Worm (Caenorhabditis elegans) whole organism, L3 larva: ENCODE results near the gene D1014.4.

ENCODE experiments used
- R02D3.7 ChIP-seq: fragments of 150-350 bp; optimal IDR thresholded peaks from 2 replicates; lab custom pipeline; 2014; ENCODE audit warnings: missing biosample characterization, missing genetic modification characterization
- aly-2 ChIP-seq: fragments of 150-350 bp; optimal IDR thresholded peaks from 2 replicates; lab custom pipeline; 2014; ENCODE audit warnings: missing biosample characterization, missing genetic modification characterization
- ama-1 ChIP-seq: fragments of 150-350 bp; optimal IDR thresholded peaks from 2 replicates; lab custom pipeline; 2018
- ceh-28 ChIP-seq: fragments of 150-350 bp; optimal IDR thresholded peaks from 2 replicates; lab custom pipeline; 2014; ENCODE audit warnings: missing biosample characterization, missing genetic modification reagents, missing genetic modification characterization
- ceh-82 ChIP-seq: fragments of 150-350 bp; optimal IDR thresholded peaks from 2 replicates; lab custom pipeline; 2014; ENCODE audit warnings: missing biosample characterization, missing genetic modification characterization
- ceh-9 ChIP-seq: sonication (generic microtip); optimal IDR thresholded peaks from 2 replicates; lab custom pipeline; 2018; ENCODE audit warnings: missing biosample characterization, missing genetic modification characterization
- daf-12 ChIP-seq: fragments of 150-350 bp; optimal IDR thresholded peaks from 2 replicates; lab custom pipeline; 2014; ENCODE audit warnings: missing biosample characterization, missing genetic modification reagents, missing genetic modification characterization
- egl-27 ChIP-seq: sonication (generic microtip); optimal IDR thresholded peaks from 4 replicates; lab custom pipeline; 2017; ENCODE audit warnings: missing biosample characterization, missing genetic modification reagents, missing genetic modification characterization
- elt-1 ChIP-seq: fragments of 150-350 bp; optimal IDR thresholded peaks from 2 replicates; lab custom pipeline; 2014; ENCODE audit warnings: missing biosample characterization, missing genetic modification characterization
- elt-2 ChIP-seq: sonication (generic microtip); optimal IDR thresholded peaks from 2 replicates; lab custom pipeline; 2016; ENCODE audit warnings: missing genetic modification reagents, mild to moderate bottlenecking, missing genetic modification characterization, missing compliant biosample characterization
- elt-3 ChIP-seq, 3 experiments: fragments of 150-350 bp in 1 of 3; sonication (generic microtip) in 2 of 3; optimal IDR thresholded peaks; 2 replicates in 2 of 3; 4 replicates in 1 of 3; lab custom pipeline; 2014 to 2017; ENCODE audit warnings: missing biosample characterization in 3 of 3, missing genetic modification characterization in 3 of 3
- eor-1 ChIP-seq, 2 experiments: fragments of 150-350 bp; optimal IDR thresholded peaks; 2 replicates each; lab custom pipeline; 2014 to 2018; ENCODE audit warnings: missing biosample characterization in 2 of 2, missing genetic modification characterization in 2 of 2
- fkh-10 ChIP-seq: sonication (generic microtip); optimal IDR thresholded peaks from 2 replicates; lab custom pipeline; 2017; ENCODE audit warnings: missing biosample characterization, missing genetic modification reagents, missing genetic modification characterization
- fos-1 ChIP-seq: fragments of 150-350 bp; optimal IDR thresholded peaks from 2 replicates; lab custom pipeline; 2014; ENCODE audit warnings: missing biosample characterization, missing genetic modification characterization
- jun-1 ChIP-seq: fragments of 150-350 bp; optimal IDR thresholded peaks from 2 replicates; lab custom pipeline; 2014; ENCODE audit warnings: missing biosample characterization, missing genetic modification reagents, missing genetic modification characterization
- lin-15B ChIP-seq: fragments of 150-350 bp; optimal IDR thresholded peaks from 2 replicates; lab custom pipeline; 2014; ENCODE audit warnings: missing biosample characterization, missing genetic modification characterization
- lin-39 ChIP-seq: fragments of 150-350 bp; optimal IDR thresholded peaks from 2 replicates; lab custom pipeline; 2018; ENCODE audit warnings: missing biosample characterization, missing genetic modification reagents, missing genetic modification characterization
- lsy-12 ChIP-seq: sonication (generic microtip); optimal IDR thresholded peaks from 2 replicates; lab custom pipeline; 2016; ENCODE audit warnings: mild to moderate bottlenecking, missing genetic modification characterization, missing compliant biosample characterization
- mdl-1 ChIP-seq: fragments of 150-350 bp; optimal IDR thresholded peaks from 2 replicates; lab custom pipeline; 2014; ENCODE audit warnings: missing biosample characterization, missing genetic modification characterization
- nfya-1 ChIP-seq: sonication (generic microtip); optimal IDR thresholded peaks from 2 replicates; lab custom pipeline; 2017; ENCODE audit warnings: missing genetic modification characterization, mild to moderate bottlenecking, missing compliant biosample characterization, antibody characterized with exemption, moderate library complexity; ENCODE audit not compliant: insufficient read depth
- nhr-237 ChIP-seq: fragments of 150-350 bp; optimal IDR thresholded peaks from 2 replicates; lab custom pipeline; 2014; ENCODE audit warnings: missing biosample characterization, missing genetic modification characterization
- nhr-25 ChIP-seq: sonication (generic microtip); optimal IDR thresholded peaks from 2 replicates; lab custom pipeline; 2017; ENCODE audit warnings: missing biosample characterization, missing genetic modification characterization
- nhr-43 ChIP-seq: sonication (generic microtip); optimal IDR thresholded peaks from 2 replicates; lab custom pipeline; 2016; ENCODE audit warnings: mild to moderate bottlenecking, missing genetic modification characterization, missing compliant biosample characterization; ENCODE audit not compliant: poor library complexity, severe bottlenecking
- nhr-67 ChIP-seq: fragments of 150-350 bp; optimal IDR thresholded peaks from 2 replicates; lab custom pipeline; 2014; ENCODE audit warnings: missing biosample characterization, missing genetic modification characterization
- nhr-76 ChIP-seq: fragments of 150-350 bp; sonication (generic microtip); optimal IDR thresholded peaks from 5 replicates; lab custom pipeline; 2014; ENCODE audit warnings: missing biosample characterization, missing genetic modification characterization
- nhr-77 ChIP-seq: fragments of 150-350 bp; optimal IDR thresholded peaks from 2 replicates; lab custom pipeline; 2014; ENCODE audit warnings: missing biosample characterization, missing genetic modification characterization
- pha-4 ChIP-seq: fragments of 150-350 bp; optimal IDR thresholded peaks from 2 replicates; lab custom pipeline; 2014; ENCODE audit warnings: missing biosample characterization, missing genetic modification reagents, missing genetic modification characterization
- pqm-1 ChIP-seq: fragments of 150-350 bp; optimal IDR thresholded peaks from 2 replicates; lab custom pipeline; 2017; ENCODE audit warnings: missing biosample characterization, missing genetic modification characterization, inconsistent platforms
- sea-2 ChIP-seq: fragments of 150-350 bp; sonication (generic microtip); optimal IDR thresholded peaks from 4 replicates; lab custom pipeline; 2014; ENCODE audit warnings: missing biosample characterization, missing genetic modification reagents, missing genetic modification characterization
- skn-1 ChIP-seq: fragments of 150-350 bp; optimal IDR thresholded peaks from 2 replicates; lab custom pipeline; 2014; ENCODE audit warnings: missing biosample characterization, missing genetic modification characterization
- snpc-4 ChIP-seq: fragments of 150-350 bp; optimal IDR thresholded peaks from 2 replicates; lab custom pipeline; 2014; ENCODE audit warnings: missing biosample characterization, missing genetic modification characterization
- tbx-2 ChIP-seq: sonication (generic microtip); optimal IDR thresholded peaks from 2 replicates; lab custom pipeline; 2016; ENCODE audit warnings: mild to moderate bottlenecking, missing genetic modification characterization, missing compliant biosample characterization
- unc-39 ChIP-seq: sonication (generic microtip); optimal IDR thresholded peaks from 4 replicates; lab custom pipeline; 2017; ENCODE audit warnings: missing biosample characterization, missing genetic modification characterization
- unc-62 ChIP-seq: fragments of 150-350 bp; sonication (generic microtip); optimal IDR thresholded peaks from 4 replicates; lab custom pipeline; 2014; ENCODE audit warnings: missing biosample characterization, missing genetic modification reagents, missing genetic modification characterization
- zag-1 ChIP-seq: fragments of 150-350 bp; optimal IDR thresholded peaks from 2 replicates; lab custom pipeline; 2014; ENCODE audit warnings: missing biosample characterization, missing genetic modification characterization
- ztf-4 ChIP-seq: fragments of 150-350 bp; optimal IDR thresholded peaks from 2 replicates; lab custom pipeline; 2014; ENCODE audit warnings: missing biosample characterization, missing genetic modification characterization

The D1014.4 gene

ce11 chrV:8129252-8129651 lies 3.8 kb upstream of the D1014.4 start, which contains the start of gene spr-1:
Gene spr-1 (minus strand): TSS chrV:8129352.
- TF ChIP-seq egl-27: no peak
- TF ChIP-seq tbx-2 (tag; lab: Kevin White, UChicago): no peak
- no peak for TF ChIP-seq R02D3.7
- TF ChIP-seq nhr-25: peak; percentile 40

- TF ChIP-seq skn-1 (tag; lab: Kevin White, UChicago) (peak; percentile 3), nhr-67 (tag; lab: Kevin White, UChicago) (no peak), zag-1 (tag; lab: Kevin White, UChicago) (no peak), R02D3.7 (peak; percentile 58), nhr-43 (tag; lab: Kevin White, UChicago) (peak; percentile 3)
These were observed 3.3 kb upstream of the D1014.4 start for ce11 chrV:8129719-8130118.

ce11 chrV:8130149-8130661 lies 2.8 kb upstream of the D1014.4 start, which contains the start of gene snap-1:
Gene snap-1 (plus strand): TSS chrV:8130611.
- TF ChIP-seq sea-2 (GFP tag; lab: Kevin White, UChicago) (no peak), ztf-4 (tag; lab: Kevin White, UChicago) (no peak), unc-39 (tag; lab: Kevin White, UChicago) (no peak), eor-1 (tag; optimal IDR thresholded peaks at IDR 0.05; lab: Kevin White, UChicago) (no peak), lin-39 (tag; lab: Kevin White, UChicago) (peak; percentile 35), ceh-28 (tag; lab: Kevin White, UChicago) (no peak), nhr-43 (tag; lab: Kevin White, UChicago) (no peak), nhr-237 (no peak), lsy-12 (no peak), ama-1 (lab: Kevin White, UChicago) (peak; percentile 23), ceh-9 (tag; lab: Kevin White, UChicago) (no peak), pqm-1 (tag; lab: Kevin White, UChicago) (peak; percentile 11), pha-4 (peak; percentile 60), unc-62 (GFP tag; lab: Kevin White, UChicago) (no peak), nfya-1 (tag; lab: Kevin White, UChicago) (peak; percentile 74), elt-2 (tag; lab: Kevin White, UChicago) (peak; percentile 5), zag-1 (tag; lab: Kevin White, UChicago) (no peak), elt-1 (peak; percentile 5), egl-27 (no peak), snpc-4 (tag; lab: Kevin White, UChicago) (peak; percentile 65), fos-1 (tag; lab: Kevin White, UChicago) (no peak), skn-1 (tag; lab: Kevin White, UChicago) (no peak), lin-15B (tag; lab: Kevin White, UChicago) (peak; percentile 72), aly-2 (tag; lab: Kevin White, UChicago) (no peak), R02D3.7 (no peak), tbx-2 (tag; lab: Kevin White, UChicago) (no peak)

ce11 chrV:8130812-8131211 lies 2.2 kb upstream of the D1014.4 start:
- no peak for TF ChIP-seq fkh-10 (GFP tag; lab: Kevin White, UChicago)
- no peak for TF ChIP-seq nhr-77
- TF ChIP-seq ceh-82 (tag; lab: Kevin White, UChicago): no peak
- TF ChIP-seq mdl-1 (tag; lab: Kevin White, UChicago): no peak
- TF ChIP-seq daf-12 (tag; lab: Kevin White, UChicago): no peak
- TF ChIP-seq elt-3 (tag; optimal IDR thresholded peaks at IDR 0.05; lab: Kevin White, UChicago): no peak
- TF ChIP-seq aly-2 (tag; lab: Kevin White, UChicago): no peak
- no peak for TF ChIP-seq nhr-43 (tag; lab: Kevin White, UChicago)
- TF ChIP-seq nhr-76 (tag; lab: Kevin White, UChicago): no peak
- TF ChIP-seq pha-4: no peak
- no peak for TF ChIP-seq jun-1 (tag; lab: Kevin White, UChicago)
- TF ChIP-seq sea-2 (GFP tag; lab: Kevin White, UChicago): no peak
- no peak for TF ChIP-seq ceh-9 (tag; lab: Kevin White, UChicago)
- no peak for TF ChIP-seq zag-1 (tag; lab: Kevin White, UChicago)
